Fruit fly (Drosophila melanogaster): Measurements from ENCODE around the gene Npc2c.

Npc2c gene

dm6 chr3R:10075323-10075788, 15.3 kb downstream of the Npc2c start, which contains the start of gene Alp13:
TSS of gene Alp13 (minus strand) at chr3R:10075373.
- peak; percentile 41 for TF ChIP-seq CG17801 (GFP tag; optimal IDR thresholded peaks at IDR 0.05; ENCODE audit: partially characterized antibody)

dm6 chr3R:10076665-10077064, 16.6 kb downstream of the Npc2c start:
- TF ChIP-seq CG17801 (GFP tag; optimal IDR thresholded peaks at IDR 0.05; ENCODE audit: partially characterized antibody) = peak; percentile 56

dm6 chr3R:10078468-10079143, 18.6 kb downstream of the Npc2c start:
- no peak for TF ChIP-seq CG17801 (GFP tag; optimal IDR thresholded peaks at IDR 0.05; ENCODE audit: partially characterized antibody)

- peak; percentile 78 for TF ChIP-seq CG17801 (GFP tag; optimal IDR thresholded peaks at IDR 0.05; ENCODE audit: partially characterized antibody)
Observed at dm6 chr3R:10079267-10079987, 19.4 kb downstream of the Npc2c start.

dm6 chr3R:10080699-10081098, 20.6 kb downstream of the Npc2c start:
- TF ChIP-seq CG17801 (GFP tag; optimal IDR thresholded peaks at IDR 0.05; ENCODE audit: partially characterized antibody) = peak; percentile 6

dm6 chr3R:10081469-10082111, 21.5 kb downstream of the Npc2c start:
- TF ChIP-seq CG17801 (GFP tag; optimal IDR thresholded peaks at IDR 0.05; ENCODE audit: partially characterized antibody) = no peak

- peak; percentile 52 for TF ChIP-seq CG17801 (GFP tag; optimal IDR thresholded peaks at IDR 0.05; ENCODE audit: partially characterized antibody)
Observed at dm6 chr3R:10082549-10083075, 22.6 kb downstream of the Npc2c start.

dm6 chr3R:10083077-10083476, 23.0 kb downstream of the Npc2c start:
- TF ChIP-seq CG17801 (GFP tag; optimal IDR thresholded peaks at IDR 0.05; ENCODE audit: partially characterized antibody) = peak; percentile 4

- TF ChIP-seq CG17801 (GFP tag; optimal IDR thresholded peaks at IDR 0.05; ENCODE audit: partially characterized antibody) = no peak
Observed at dm6 chr3R:10084179-10084647, 24.2 kb downstream of the Npc2c start.

- TF ChIP-seq CG17801 (GFP tag; optimal IDR thresholded peaks at IDR 0.05; ENCODE audit: partially characterized antibody) = peak; percentile 81
Observed at dm6 chr3R:10084914-10085313, 24.9 kb downstream of the Npc2c start.

- TF ChIP-seq CG17801 (GFP tag; optimal IDR thresholded peaks at IDR 0.05; ENCODE audit: partially characterized antibody) = no peak
Observed at dm6 chr3R:10086222-10086621, 26.2 kb downstream of the Npc2c start.

- TF ChIP-seq CG17801 (GFP tag; optimal IDR thresholded peaks at IDR 0.05; ENCODE audit: partially characterized antibody) = no peak
Observed at dm6 chr3R:10086683-10087082, 26.6 kb downstream of the Npc2c start.

dm6 chr3R:10087206-10087927, 27.3 kb downstream of the Npc2c start:
- peak; percentile 6 for TF ChIP-seq CG17801 (GFP tag; optimal IDR thresholded peaks at IDR 0.05; ENCODE audit: partially characterized antibody)

dm6 chr3R:10089171-10089664, 29.2 kb downstream of the Npc2c start:
- TF ChIP-seq CG17801 (GFP tag; optimal IDR thresholded peaks at IDR 0.05; ENCODE audit: partially characterized antibody) = peak; percentile 22

- TF ChIP-seq CG17801 (GFP tag; optimal IDR thresholded peaks at IDR 0.05; ENCODE audit: partially characterized antibody) = no peak
Observed at dm6 chr3R:10090906-10091305, 30.9 kb downstream of the Npc2c start.
